Fruit fly (Drosophila melanogaster) whole organism, embryonic: ENCODE measurements around the gene Ythdc1.

Experiments
- Asciz ChIP-seq: fragments of 200-800 bp; sonication (Bioruptor generic); optimal IDR thresholded peaks from 2 replicates; lab custom pipeline; 2017; ENCODE audit warnings: missing biosample characterization, mild to moderate bottlenecking, missing genetic modification characterization, missing genetic modification reagents
- Blimp-1 ChIP-seq: fragments of 200-800 bp; sonication (Bioruptor generic); optimal IDR thresholded peaks from 3 replicates; lab custom pipeline; 2018; ENCODE audit warnings: missing biosample characterization, missing genetic modification characterization, mild to moderate bottlenecking, moderate library complexity, missing genetic modification reagents
- CG1024 ChIP-seq: fragments of 200-800 bp; sonication (Bioruptor generic); IDR thresholded peaks from 2 replicates; pipeline ENCODE4 v1.3.6; 2022; ENCODE audit warnings: missing biosample characterization, missing genetic modification characterization
- CG10431 ChIP-seq: fragments of 200-800 bp; sonication (Bioruptor generic); optimal IDR thresholded peaks from 3 replicates; lab custom pipeline; 2018; ENCODE audit warnings: missing biosample characterization, mild to moderate bottlenecking, missing genetic modification characterization
- CG11504 ChIP-seq: fragments of 200-800 bp; sonication (Bioruptor generic); optimal IDR thresholded peaks from 3 replicates; lab custom pipeline; 2019; ENCODE audit warnings: missing biosample characterization, mild to moderate bottlenecking, missing genetic modification characterization, moderate library complexity
- CG17361 ChIP-seq: fragments of 200-800 bp; sonication (Bioruptor generic); IDR thresholded peaks from 3 replicates; pipeline ENCODE4 v1.3.6; 2022; ENCODE audit warnings: missing biosample characterization, missing genetic modification characterization
- CG17568 ChIP-seq: fragments of 200-800 bp; sonication (Bioruptor generic); optimal IDR thresholded peaks from 2 replicates; lab custom pipeline; 2018; ENCODE audit warnings: missing biosample characterization, mild to moderate bottlenecking, missing genetic modification characterization, moderate library complexity
- CG2120 ChIP-seq: fragments of 200-800 bp; sonication (Bioruptor generic); optimal IDR thresholded peaks from 3 replicates; lab custom pipeline; 2016; ENCODE audit warnings: missing biosample characterization, missing genetic modification characterization
- CG3065 ChIP-seq: fragments of 200-800 bp; sonication (Bioruptor generic); optimal IDR thresholded peaks from 2 replicates; lab custom pipeline; 2016; ENCODE audit warnings: missing biosample characterization, missing genetic modification characterization
- CG3281 ChIP-seq: fragments of 200-800 bp; sonication (Bioruptor generic); optimal IDR thresholded peaks from 3 replicates; lab custom pipeline; 2017; ENCODE audit warnings: missing biosample characterization, mild to moderate bottlenecking, missing genetic modification characterization
- CG3407 ChIP-seq: fragments of 200-800 bp; sonication (Bioruptor generic); optimal IDR thresholded peaks from 2 replicates; lab custom pipeline; 2018; ENCODE audit warnings: missing biosample characterization, mild to moderate bottlenecking, missing genetic modification characterization
- CG4328 ChIP-seq: fragments of 200-800 bp; sonication (Bioruptor generic); optimal IDR thresholded peaks from 3 replicates; lab custom pipeline; 2017; ENCODE audit warnings: missing biosample characterization, missing genetic modification reagents, missing genetic modification characterization
- CG4360 ChIP-seq: fragments of 200-800 bp; sonication (Bioruptor generic); IDR thresholded peaks from 2 replicates; pipeline ENCODE4 v1.3.6; 2022; ENCODE audit warnings: missing biosample characterization, missing genetic modification characterization
- CG7745 ChIP-seq: fragments of 200-800 bp; sonication (Bioruptor generic); optimal IDR thresholded peaks from 2 replicates; lab custom pipeline; 2018; ENCODE audit warnings: missing biosample characterization, mild to moderate bottlenecking, missing genetic modification characterization, moderate library complexity
- CG8388 ChIP-seq: fragments of 200-800 bp; sonication (Bioruptor generic); optimal IDR thresholded peaks from 2 replicates; lab custom pipeline; 2019; ENCODE audit warnings: missing biosample characterization, mild to moderate bottlenecking, missing genetic modification characterization, moderate library complexity
- Elba2 ChIP-seq: fragments of 200-800 bp; sonication (Bioruptor generic); optimal IDR thresholded peaks from 3 replicates; lab custom pipeline; 2016; ENCODE audit warnings: missing biosample characterization, missing genetic modification characterization
- Fer2 ChIP-seq: fragments of 200-800 bp; sonication (Bioruptor generic); optimal IDR thresholded peaks from 2 replicates; lab custom pipeline; 2018; ENCODE audit warnings: missing biosample characterization, mild to moderate bottlenecking, missing genetic modification characterization, moderate library complexity
- H15 ChIP-seq: fragments of 200-800 bp; sonication (Bioruptor generic); IDR thresholded peaks from 3 replicates; pipeline ENCODE4 v1.3.6; 2022; ENCODE audit warnings: missing biosample characterization, missing genetic modification characterization
- HLHmδ ChIP-seq: fragments of 200-800 bp; sonication (Bioruptor generic); optimal IDR thresholded peaks from 2 replicates; lab custom pipeline; 2018; ENCODE audit warnings: missing biosample characterization, mild to moderate bottlenecking, missing genetic modification characterization, moderate library complexity
- HmgZ ChIP-seq: fragments of 200-800 bp; sonication (Bioruptor generic); optimal IDR thresholded peaks from 2 replicates; lab custom pipeline; 2018; ENCODE audit warnings: missing biosample characterization, mild to moderate bottlenecking, missing genetic modification characterization
- Mes4 ChIP-seq: fragments of 200-800 bp; sonication (Bioruptor generic); optimal IDR thresholded peaks from 2 replicates; lab custom pipeline; 2016; ENCODE audit warnings: missing biosample characterization, missing genetic modification characterization
- Oaz ChIP-seq: fragments of 200-800 bp; sonication (Bioruptor generic); IDR thresholded peaks from 2 replicates; pipeline ENCODE4 v1.3.6; 2022; ENCODE audit warnings: missing biosample characterization, missing genetic modification characterization
- Sox102F ChIP-seq: fragments of 200-800 bp; sonication (Bioruptor generic); optimal IDR thresholded peaks from 2 replicates; lab custom pipeline; 2018; ENCODE audit warnings: missing biosample characterization, mild to moderate bottlenecking, missing genetic modification characterization, moderate library complexity
- Spps ChIP-seq: fragments of 200-800 bp; sonication (Bioruptor generic); optimal IDR thresholded peaks from 2 replicates; lab custom pipeline; 2018; ENCODE audit warnings: missing biosample characterization, mild to moderate bottlenecking, missing genetic modification characterization
- Vsx1 ChIP-seq: fragments of 200-800 bp; sonication (Bioruptor generic); optimal IDR thresholded peaks from 2 replicates; lab custom pipeline; 2017; ENCODE audit warnings: missing biosample characterization, mild to moderate bottlenecking, missing genetic modification characterization, missing genetic modification reagents
- Xrp1 ChIP-seq: fragments of 200-800 bp; sonication (Bioruptor generic); IDR thresholded peaks from 2 replicates; pipeline ENCODE4 v1.3.6; 2022; ENCODE audit warnings: missing biosample characterization, missing genetic modification characterization
- abd-A ChIP-seq: fragments of 200-800 bp; sonication (Bioruptor generic); optimal IDR thresholded peaks from 3 replicates; lab custom pipeline; 2019; ENCODE audit warnings: missing biosample characterization, mild to moderate bottlenecking, missing genetic modification characterization, moderate library complexity
- ap ChIP-seq: fragments of 200-800 bp; sonication (Bioruptor generic); IDR thresholded peaks from 2 replicates; pipeline ENCODE4 v1.3.6; 2022; ENCODE audit warnings: missing biosample characterization, missing genetic modification characterization
- bab2 ChIP-seq: fragments of 200-800 bp; sonication (Bioruptor generic); optimal IDR thresholded peaks from 2 replicates; lab custom pipeline; 2016; ENCODE audit warnings: missing biosample characterization, missing genetic modification characterization
- bsh ChIP-seq, 2 experiments: fragments of 200-800 bp; sonication (Bioruptor generic); optimal IDR thresholded peaks; 2 replicates each; lab custom pipeline; 2017 to 2018; ENCODE audit warnings: mild to moderate bottlenecking in 2 of 2, missing biosample characterization in 2 of 2, missing genetic modification characterization in 2 of 2, moderate library complexity in 1 of 2
- cas ChIP-seq: fragments of 200-800 bp; sonication (Bioruptor generic); IDR thresholded peaks from 2 replicates; pipeline ENCODE4 v1.3.6; 2022; ENCODE audit warnings: missing biosample characterization, missing genetic modification characterization
- ci ChIP-seq: fragments of 200-800 bp; sonication (Bioruptor generic); IDR thresholded peaks from 3 replicates; pipeline ENCODE4 v1.3.6; 2022; ENCODE audit warnings: missing biosample characterization, missing genetic modification characterization
- crc ChIP-seq: fragments of 200-800 bp; sonication (Bioruptor generic); optimal IDR thresholded peaks from 2 replicates; lab custom pipeline; 2016; ENCODE audit warnings: missing biosample characterization, missing genetic modification characterization
- crol ChIP-seq: fragments of 200-800 bp; sonication (Bioruptor generic); IDR thresholded peaks from 2 replicates; pipeline ENCODE4 v1.3.6; 2022; ENCODE audit warnings: missing biosample characterization, missing genetic modification characterization
- danr ChIP-seq: fragments of 200-800 bp; sonication (Bioruptor generic); IDR thresholded peaks from 2 replicates; pipeline ENCODE4 v1.3.6; 2022; ENCODE audit warnings: missing biosample characterization, missing genetic modification characterization
- dm ChIP-seq: fragments of 200-800 bp; sonication (Bioruptor generic); optimal IDR thresholded peaks from 3 replicates; lab custom pipeline; 2016; ENCODE audit warnings: missing biosample characterization, missing genetic modification characterization
- dpn ChIP-seq, 2 experiments: fragments of 200-800 bp; sonication (Bioruptor generic); optimal IDR thresholded peaks; 3 replicates each; lab custom pipeline; 2016; ENCODE audit warnings: missing biosample characterization in 2 of 2, missing genetic modification characterization in 2 of 2
- emc ChIP-seq: fragments of 200-800 bp; sonication (Bioruptor generic); optimal IDR thresholded peaks from 2 replicates; lab custom pipeline; 2016; ENCODE audit warnings: missing biosample characterization, missing genetic modification characterization
- lab ChIP-seq: fragments of 200-800 bp; sonication (Bioruptor generic); optimal IDR thresholded peaks from 3 replicates; lab custom pipeline; 2017; ENCODE audit warnings: missing biosample characterization, missing genetic modification characterization, mild to moderate bottlenecking, moderate library complexity, missing genetic modification reagents
- lola ChIP-seq, 3 experiments: fragments of >200 bp in 2 of 3; fragments of 200-800 bp in 1 of 3; sonication (Bioruptor generic) in 1 of 3; optimal IDR thresholded peaks; 2 replicates each; lab custom pipeline; 2017 to 2019; ENCODE audit warnings: missing biosample characterization in 3 of 3, missing genetic modification characterization in 3 of 3, mild to moderate bottlenecking in 1 of 3, moderate library complexity in 1 of 3
- mirr ChIP-seq: fragments of 200-800 bp; sonication (Bioruptor generic); optimal IDR thresholded peaks from 3 replicates; lab custom pipeline; 2018; ENCODE audit warnings: missing biosample characterization, mild to moderate bottlenecking, missing genetic modification characterization
- prd ChIP-seq, 3 experiments: fragments of >200 bp in 2 of 3; fragments of 200-800 bp in 1 of 3; sonication (Bioruptor generic) in 1 of 3; optimal IDR thresholded peaks in 2 of 3; IDR thresholded peaks in 1 of 3; 2 replicates in 2 of 3; 3 replicates in 1 of 3; pipeline versions ENCODE4 v1.3.6 to Lab custom; 2017 to 2022; ENCODE audit warnings: missing biosample characterization in 1 of 3, missing genetic modification characterization in 1 of 3
- pum ChIP-seq: fragments of 200-800 bp; sonication (Bioruptor generic); optimal IDR thresholded peaks from 2 replicates; lab custom pipeline; 2016; ENCODE audit warnings: missing biosample characterization, missing genetic modification characterization
- run ChIP-seq: fragments of 200-800 bp; sonication (Bioruptor generic); optimal IDR thresholded peaks from 3 replicates; lab custom pipeline; 2018; ENCODE audit warnings: missing biosample characterization, mild to moderate bottlenecking, missing genetic modification characterization
- scrt ChIP-seq: fragments of 200-800 bp; sonication (Bioruptor generic); optimal IDR thresholded peaks from 2 replicates; lab custom pipeline; 2018; ENCODE audit warnings: missing biosample characterization, mild to moderate bottlenecking, missing genetic modification characterization, moderate library complexity
- sens-2 ChIP-seq: fragments of 200-800 bp; sonication (Bioruptor generic); IDR thresholded peaks from 2 replicates; pipeline ENCODE4 v1.3.6; 2022; ENCODE audit warnings: missing biosample characterization, missing genetic modification characterization
- slbo ChIP-seq: fragments of 200-800 bp; sonication (Bioruptor generic); IDR thresholded peaks from 2 replicates; pipeline ENCODE4 v1.3.6; 2022; ENCODE audit warnings: missing biosample characterization, missing genetic modification characterization

The Ythdc1 gene

DNA sequence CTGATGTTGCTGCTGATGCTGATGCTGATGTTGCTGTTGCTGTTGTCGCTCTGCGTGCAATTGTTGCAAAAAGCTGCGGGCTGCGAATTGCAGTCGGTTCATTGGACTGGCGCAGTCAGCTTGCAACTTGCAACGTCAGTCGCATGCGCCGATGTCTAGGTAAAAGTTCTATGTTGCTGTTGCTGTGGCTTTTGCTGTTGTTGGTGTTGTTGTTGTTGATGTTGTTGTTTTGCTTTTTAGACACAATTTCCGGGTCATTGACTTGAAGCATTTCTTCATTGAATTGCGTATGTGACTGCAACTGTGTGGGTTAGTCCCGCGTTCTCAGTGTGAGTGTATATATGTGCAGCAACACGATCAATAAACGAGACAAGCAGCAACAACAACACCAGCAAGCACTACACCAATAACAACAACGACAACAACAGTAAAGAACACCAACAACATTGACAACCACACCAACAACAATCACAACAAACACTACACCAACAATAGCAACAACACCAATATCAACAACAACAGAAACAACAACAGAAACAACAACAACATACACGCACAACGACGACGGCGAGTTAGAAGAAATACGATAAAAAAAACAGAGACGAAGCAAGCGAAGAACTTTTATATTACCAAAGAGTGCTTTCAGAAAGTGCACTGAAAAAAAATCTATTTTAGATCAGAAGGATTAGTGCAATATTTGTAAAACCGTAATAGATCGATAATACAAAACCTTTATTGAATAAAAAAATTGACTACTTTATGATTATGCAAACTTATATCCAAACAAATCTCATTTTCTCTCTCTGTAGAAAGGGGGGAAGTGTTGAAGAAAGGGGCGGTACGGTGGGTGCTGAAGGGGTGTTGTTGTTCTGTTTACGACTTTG, 20.2 kb upstream of the Ythdc1 start (continued):
- TF ChIP-seq Oaz (GFP tag; lab: Robert Waterston, UW) (peak; percentile 47; the same call in 1 of the 2 replicates), CG8388 (no peak), CG11504 (peak; percentile 91), bab2 (GFP tag; lab: Kevin White, UChicago) (peak; percentile 77), HmgZ (tag; lab: Kevin White, UChicago) (peak; percentile 17), emc (GFP tag; lab: Kevin White, UChicago) (no peak), sens-2 (GFP tag; lab: Robert Waterston, UW) (peak; percentile 83), H15 (GFP tag; lab: Robert Waterston, UW) (peak; percentile 63), CG2120 (GFP tag; lab: Kevin White, UChicago) (no peak), pum (peak; percentile 77), HLHmδ (no peak), Blimp-1 (GFP tag; lab: Kevin White, UChicago) (peak; percentile 95), cas (0 out of 2 replicates have a peak, but pooled peaks have one; percentile 34), CG3407 (peak; percentile 72), slbo (GFP tag; lab: Robert Waterston, UW) (peak; percentile 35; the same call in 1 of the 2 replicates), crol (GFP tag; lab: Robert Waterston, UW) (peak; percentile 97), crc (GFP tag; lab: Kevin White, UChicago) (no peak), run (tag; lab: Kevin White, UChicago) (peak; percentile 39), CG17568 (GFP tag; lab: Kevin White, UChicago) (peak; percentile 51), CG3281 (peak; percentile 39), danr (peak; percentile 68), CG1024 (GFP tag; lab: Robert Waterston, UW) (peak; percentile 91), CG10431 (GFP tag; lab: Kevin White, UChicago) (peak; percentile 86), CG4328 (GFP tag; lab: Kevin White, UChicago) (peak; percentile 78), dpn (GFP tag; optimal IDR thresholded peaks at IDR 0.05; lab: Kevin White, UChicago) (no peak), mirr (GFP tag; lab: Kevin White, UChicago) (no peak), Sox102F (GFP tag; lab: Kevin White, UChicago) (peak; percentile 82), CG4360 (GFP tag; lab: Robert Waterston, UW) (peak; percentile 100), lab (peak; percentile 56), abd-A (tag; lab: Kevin White, UChicago) (peak; percentile 40), Xrp1 (GFP tag; lab: Robert Waterston, UW) (peak; percentile 76), bsh (GFP tag; optimal IDR thresholded peaks at IDR 0.05; lab: Kevin White, UChicago) (peak in 1 of 2 experiments; percentile 96), Asciz (peak; percentile 79), lola (GFP tag; optimal IDR thresholded peaks at IDR 0.05; lab: Kevin White, UChicago) (peak in 1 of 3 experiments; percentile 96), Vsx1 (GFP tag; lab: Kevin White, UChicago) (no peak), Fer2 (tag; lab: Kevin White, UChicago) (peak; percentile 48), CG7745 (tag; lab: Kevin White, UChicago) (no peak), Elba2 (GFP tag; lab: Kevin White, UChicago) (no peak), scrt (GFP tag; lab: Kevin White, UChicago) (peak; percentile 66), ci (peak; percentile 82), CG3065 (GFP tag; lab: Kevin White, UChicago) (no peak), ap (GFP tag; lab: Robert Waterston, UW) (peak; percentile 90), Mes4 (no peak), dm (GFP tag; lab: Kevin White, UChicago) (peak; percentile 58), prd (optimal IDR thresholded peaks at IDR 0.05; lab: Kevin White, UChicago) (no peak), prd (GFP tag; IDR thresholded peaks at IDR 0.05; lab: Robert Waterston, UW) (no peak; the same call in none of the 3 replicates), Spps (tag; lab: Kevin White, UChicago) (peak; percentile 81), CG17361 (GFP tag; lab: Robert Waterston, UW) (peak; percentile 91; the same call in 2 of the 3 replicates)
